2 fruit fly cellular contexts compared by ENCODE assay signal in the genomic region with DNA sequence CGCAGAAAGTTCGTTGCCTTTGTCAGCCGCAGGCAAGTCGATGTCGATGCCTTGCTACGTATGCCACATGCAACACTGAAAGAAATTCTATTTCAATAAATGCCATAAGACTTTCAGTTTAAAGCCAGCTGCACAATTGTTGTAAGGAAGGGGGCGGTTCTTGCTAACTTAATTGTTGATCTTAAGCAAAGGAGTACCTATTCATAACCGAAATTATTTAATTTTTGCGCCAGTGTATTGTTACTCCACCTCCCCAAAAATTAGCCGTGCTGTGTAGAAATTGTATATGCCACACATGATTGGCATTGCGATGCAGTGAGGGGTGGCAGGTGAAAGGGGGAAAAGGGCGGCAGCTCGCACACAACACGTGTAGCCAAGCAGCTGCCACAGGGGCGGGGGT.
TF ChIP-seq lines count a peak whose summit lies in the region.

No protein-coding gene starts in this region.

TF ChIP-seq in whole organism, embryonic, 481 proteins besides CTCF, POLR2A, EP300 and RAD21 (continued from another document and continues in another):
- 0 out of 3 replicates have a peak, but pooled peaks have one; percentile 6 for TF ChIP-seq gce (GFP tag; IDR thresholded peaks at IDR 0.05; lab: Robert Waterston, UW)
- TF ChIP-seq CG16779 (GFP tag; IDR thresholded peaks at IDR 0.05; lab: Robert Waterston, UW) = no peak
- TF ChIP-seq Dip2 (GFP tag; IDR thresholded peaks at IDR 0.05; lab: Robert Waterston, UW) = no peak
- TF ChIP-seq CG2202 (tag; optimal IDR thresholded peaks at IDR 0.05; lab: Kevin White, UChicago) = no peak
- TF ChIP-seq B-H1 (GFP tag; IDR thresholded peaks at IDR 0.05; lab: Robert Waterston, UW) = no peak
- no peak for TF ChIP-seq CG10654 (GFP tag; optimal IDR thresholded peaks at IDR 0.05; lab: Kevin White, UChicago)
- no peak for TF ChIP-seq nau (GFP tag; optimal IDR thresholded peaks at IDR 0.05; lab: Kevin White, UChicago)
- TF ChIP-seq CG18599 (GFP tag; optimal IDR thresholded peaks at IDR 0.05; lab: Kevin White, UChicago) = peak; percentile 50
- TF ChIP-seq CG9932 (GFP tag; IDR thresholded peaks at IDR 0.05; lab: Robert Waterston, UW) = 0 out of 2 replicates have a peak, but pooled peaks have one; percentile 32
- peak; percentile 40 for TF ChIP-seq lab (GFP tag; optimal IDR thresholded peaks at IDR 0.05; lab: Kevin White, UChicago)
- TF ChIP-seq dpn (GFP tag; optimal IDR thresholded peaks at IDR 0.05; lab: Kevin White, UChicago) = no peak
- TF ChIP-seq Poxn (GFP tag; IDR thresholded peaks at IDR 0.05; lab: Robert Waterston, UW) = no peak
- TF ChIP-seq Side (GFP tag; optimal IDR thresholded peaks at IDR 0.05; lab: Kevin White, UChicago) = no peak
- no peak for TF ChIP-seq CG17361 (GFP tag; IDR thresholded peaks at IDR 0.05; lab: Robert Waterston, UW)
- TF ChIP-seq run (tag; optimal IDR thresholded peaks at IDR 0.05; lab: Kevin White, UChicago) = no peak
- no peak for TF ChIP-seq CG17912 (GFP tag; optimal IDR thresholded peaks at IDR 0.05; lab: Kevin White, UChicago)
- no peak for TF ChIP-seq zf30C (GFP tag; optimal IDR thresholded peaks at IDR 0.05; lab: Kevin White, UChicago)
- TF ChIP-seq ci (GFP tag; IDR thresholded peaks at IDR 0.05; lab: Robert Waterston, UW) = 0 out of 3 replicates have a peak, but pooled peaks have one; percentile 29
- peak; percentile 24 for TF ChIP-seq gem (tag; optimal IDR thresholded peaks at IDR 0.05; lab: Kevin White, UChicago)
- TF ChIP-seq CG7372 (GFP tag; IDR thresholded peaks at IDR 0.05; lab: Robert Waterston, UW) = no peak
- TF ChIP-seq CG15011 (GFP tag; optimal IDR thresholded peaks at IDR 0.05; lab: Kevin White, UChicago) = no peak
- no peak for TF ChIP-seq CG11560 (tag; IDR thresholded peaks at IDR 0.05; lab: Robert Waterston, UW)
- TF ChIP-seq CG1602 (GFP tag; optimal IDR thresholded peaks at IDR 0.05; lab: Kevin White, UChicago) = no peak
- TF ChIP-seq cad (GFP tag; optimal IDR thresholded peaks at IDR 0.05; lab: Kevin White, UChicago) = no peak
- 0 out of 2 replicates have a peak, but pooled peaks have one; percentile 7 for TF ChIP-seq CG32532 (GFP tag; IDR thresholded peaks at IDR 0.05; lab: Robert Waterston, UW)
- no peak for TF ChIP-seq CG14965 (GFP tag; optimal IDR thresholded peaks at IDR 0.05; lab: Kevin White, UChicago; ENCODE audit: borderline replicate concordance)
- TF ChIP-seq cas (GFP tag; IDR thresholded peaks at IDR 0.05; lab: Robert Waterston, UW) = no peak
- TF ChIP-seq CG6813 (GFP tag; optimal IDR thresholded peaks at IDR 0.05; lab: Kevin White, UChicago) = no peak
- TF ChIP-seq phol (tag; optimal IDR thresholded peaks at IDR 0.05; lab: Kevin White, UChicago) = no peak
- TF ChIP-seq CG11504 (tag; optimal IDR thresholded peaks at IDR 0.05; lab: Kevin White, UChicago) = peak; percentile 43
- peak; percentile 50; the same call in 2 of the 3 replicates for TF ChIP-seq dysf (GFP tag; IDR thresholded peaks at IDR 0.05; lab: Robert Waterston, UW)
- TF ChIP-seq slp2 (GFP tag; optimal IDR thresholded peaks at IDR 0.05; lab: Kevin White, UChicago) = no peak
- TF ChIP-seq scrt (GFP tag; optimal IDR thresholded peaks at IDR 0.05; lab: Kevin White, UChicago) = no peak
- no peak for TF ChIP-seq luna (GFP tag; optimal IDR thresholded peaks at IDR 0.05; lab: Kevin White, UChicago)
- TF ChIP-seq CG11456 (GFP tag; IDR thresholded peaks at IDR 0.05; lab: Robert Waterston, UW) = no peak
- no peak for TF ChIP-seq pum (GFP tag; optimal IDR thresholded peaks at IDR 0.05; lab: Kevin White, UChicago)
- no peak for TF ChIP-seq psq (GFP tag; optimal IDR thresholded peaks at IDR 0.05; lab: Kevin White, UChicago)
- TF ChIP-seq Ets65A (GFP tag; lab: Kevin White, UChicago) = peak; percentile 91
- TF ChIP-seq crol (GFP tag; IDR thresholded peaks at IDR 0.05; lab: Robert Waterston, UW) = no peak
- no peak for TF ChIP-seq pan (optimal IDR thresholded peaks at IDR 0.05; lab: Kevin White, UChicago)
- peak in 1 of 2 experiments; percentile 18 for TF ChIP-seq pan (GFP tag; optimal IDR thresholded peaks at IDR 0.05 in 1 of 2, IDR thresholded peaks at IDR 0.05 in 1 of 2)
- TF ChIP-seq ase (GFP tag; IDR thresholded peaks at IDR 0.05; lab: Robert Waterston, UW) = no peak
- no peak for TF ChIP-seq pho (GFP tag; optimal IDR thresholded peaks at IDR 0.05; lab: Kevin White, UChicago)
- no peak for TF ChIP-seq maf-S (GFP tag; optimal IDR thresholded peaks at IDR 0.05; lab: Kevin White, UChicago)
- no peak for TF ChIP-seq knrl (GFP tag; IDR thresholded peaks at IDR 0.05; lab: Robert Waterston, UW; ENCODE audit: partially characterized antibody)
- TF ChIP-seq HmgD (GFP tag; optimal IDR thresholded peaks at IDR 0.05; lab: Kevin White, UChicago) = no peak
- TF ChIP-seq sens (GFP tag; lab: Kevin White, UChicago) = peak; percentile 6
- TF ChIP-seq CG33557 (GFP tag; optimal IDR thresholded peaks at IDR 0.05; lab: Kevin White, UChicago) = no peak
- TF ChIP-seq CG8944 (GFP tag; optimal IDR thresholded peaks at IDR 0.05; lab: Kevin White, UChicago) = no peak
- no peak for TF ChIP-seq Hmx (GFP tag; optimal IDR thresholded peaks at IDR 0.05; lab: Kevin White, UChicago)
- TF ChIP-seq Hr3 (GFP tag; optimal IDR thresholded peaks at IDR 0.05; lab: Kevin White, UChicago) = no peak
- no peak; the same call in 1 of the 2 replicates for TF ChIP-seq sob (GFP tag; IDR thresholded peaks at IDR 0.05; lab: Robert Waterston, UW)
- TF ChIP-seq CG30403 (GFP tag; optimal IDR thresholded peaks at IDR 0.05; lab: Kevin White, UChicago) = peak; percentile 14
- no peak for TF ChIP-seq Ets97D (GFP tag; optimal IDR thresholded peaks at IDR 0.05; lab: Kevin White, UChicago)
- no peak for TF ChIP-seq schlank (tag; optimal IDR thresholded peaks at IDR 0.05; lab: Kevin White, UChicago)
- 0 out of 3 replicates have a peak, but pooled peaks have one; percentile 14 for TF ChIP-seq jigr1 (GFP tag; IDR thresholded peaks at IDR 0.05; lab: Robert Waterston, UW)
- TF ChIP-seq CG31441 (GFP tag; IDR thresholded peaks at IDR 0.05; lab: Robert Waterston, UW) = no peak
- TF ChIP-seq dmrt99B (tag; optimal IDR thresholded peaks at IDR 0.05; lab: Kevin White, UChicago) = peak; percentile 19
- TF ChIP-seq CG10321 (GFP tag; IDR thresholded peaks at IDR 0.05; lab: Robert Waterston, UW) = no peak
- TF ChIP-seq CG4424 (GFP tag; optimal IDR thresholded peaks at IDR 0.05; lab: Kevin White, UChicago) = no peak
- TF ChIP-seq disco-r (GFP tag; optimal IDR thresholded peaks at IDR 0.05; lab: Kevin White, UChicago) = no peak
- TF ChIP-seq onecut (GFP tag; IDR thresholded peaks at IDR 0.05; lab: Robert Waterston, UW) = no peak
- TF ChIP-seq Atf3 (GFP tag; optimal IDR thresholded peaks at IDR 0.05; lab: Kevin White, UChicago) = no peak
- TF ChIP-seq ewg (GFP tag; optimal IDR thresholded peaks at IDR 0.05; lab: Kevin White, UChicago) = no peak
- TF ChIP-seq Trl (optimal IDR thresholded peaks at IDR 0.05; lab: Kevin White, UChicago) = no peak
- no peak for TF ChIP-seq Trl (GFP tag; optimal IDR thresholded peaks at IDR 0.05; lab: Kevin White, UChicago)

TF ChIP-seq in whole organism, prepupa, 60 proteins besides CTCF, POLR2A, EP300 and RAD21 (continued from another document):
- TF ChIP-seq vri (GFP tag; optimal IDR thresholded peaks at IDR 0.05; lab: Kevin White, UChicago) (peak; percentile 8), OdsH (GFP tag; optimal IDR thresholded peaks at IDR 0.05; lab: Kevin White, UChicago) (peak; percentile 10), CG3032 (tag; optimal IDR thresholded peaks at IDR 0.05; lab: Kevin White, UChicago) (no peak), CG10669 (GFP tag; optimal IDR thresholded peaks at IDR 0.05; lab: Kevin White, UChicago) (peak; percentile 19), net (GFP tag; optimal IDR thresholded peaks at IDR 0.05; lab: Kevin White, UChicago) (no peak), acj6 (GFP tag; optimal IDR thresholded peaks at IDR 0.05; lab: Kevin White, UChicago) (peak; percentile 10), Hr4 (GFP tag; optimal IDR thresholded peaks at IDR 0.05; lab: Kevin White, UChicago) (no peak), CG31627 (GFP tag; optimal IDR thresholded peaks at IDR 0.05; lab: Kevin White, UChicago) (peak; percentile 31), Met (GFP tag; optimal IDR thresholded peaks at IDR 0.05; lab: Kevin White, UChicago) (peak; percentile 61)
TF ChIP-seq in whole organism, prepupa: peak in this region for 21.
